Worm (Caenorhabditis elegans) whole organism, late embryonic: ENCODE data around the gene rab-6.2.

Experiments used
- K02D7.2 ChIP-seq: sonication (generic microtip); optimal IDR thresholded peaks from 2 replicates; lab custom pipeline; 2017; ENCODE audit warnings: mild to moderate bottlenecking, missing genetic modification characterization, missing compliant biosample characterization
- T23F11.4 ChIP-seq: fragments of 200-800 bp; sonication (Bioruptor generic); optimal IDR thresholded peaks from 2 replicates; lab custom pipeline; 2018; ENCODE audit warnings: mild to moderate bottlenecking, missing genetic modification characterization, missing compliant biosample characterization
- Y22D7AL.16 ChIP-seq: sonication (generic microtip); optimal IDR thresholded peaks from 2 replicates; lab custom pipeline; 2016; ENCODE audit warnings: missing genetic modification characterization, missing compliant biosample characterization
- ama-1 ChIP-seq: fragments of 150-350 bp; optimal IDR thresholded peaks from 2 replicates; lab custom pipeline; 2014
- ceh-14 ChIP-seq: sonication (generic microtip); optimal IDR thresholded peaks from 2 replicates; lab custom pipeline; 2016; ENCODE audit warnings: missing genotype, missing genetic modification characterization, missing compliant biosample characterization
- ceh-19 ChIP-seq: fragments of 200-800 bp; sonication (Bioruptor generic); optimal IDR thresholded peaks from 2 replicates; lab custom pipeline; 2018; ENCODE audit warnings: mild to moderate bottlenecking, missing genetic modification characterization, missing compliant biosample characterization
- ceh-24 ChIP-seq: sonication (generic microtip); optimal IDR thresholded peaks from 2 replicates; lab custom pipeline; 2016; ENCODE audit warnings: mild to moderate bottlenecking, missing genetic modification characterization, missing compliant biosample characterization
- ceh-31 ChIP-seq: sonication (generic microtip); optimal IDR thresholded peaks from 2 replicates; lab custom pipeline; 2016; ENCODE audit warnings: missing genetic modification characterization, missing compliant biosample characterization
- ceh-34 ChIP-seq: sonication (generic microtip); optimal IDR thresholded peaks from 2 replicates; lab custom pipeline; 2016; ENCODE audit warnings: mild to moderate bottlenecking, missing genetic modification characterization, missing compliant biosample characterization
- ceh-48 ChIP-seq: sonication (generic microtip); optimal IDR thresholded peaks from 2 replicates; lab custom pipeline; 2016; ENCODE audit warnings: missing genetic modification characterization, inconsistent platforms, missing compliant biosample characterization
- ceh-6 ChIP-seq: fragments of 200-800 bp; sonication (Bioruptor generic); optimal IDR thresholded peaks from 2 replicates; lab custom pipeline; 2018; ENCODE audit warnings: mild to moderate bottlenecking, missing genetic modification characterization, missing compliant biosample characterization
- ceh-9 ChIP-seq: sonication (generic microtip); optimal IDR thresholded peaks from 2 replicates; lab custom pipeline; 2016; ENCODE audit warnings: mild to moderate bottlenecking, missing genetic modification characterization, inconsistent platforms, missing compliant biosample characterization
- dmd-4 ChIP-seq: sonication (generic microtip); optimal IDR thresholded peaks from 2 replicates; lab custom pipeline; 2016; ENCODE audit warnings: borderline replicate concordance, missing genetic modification characterization, missing compliant biosample characterization
- elt-4 ChIP-seq: sonication (generic microtip); optimal IDR thresholded peaks from 2 replicates; lab custom pipeline; 2016; ENCODE audit warnings: missing genetic modification characterization, missing compliant biosample characterization
- ets-4 ChIP-seq: sonication (generic microtip); optimal IDR thresholded peaks from 2 replicates; lab custom pipeline; 2016; ENCODE audit warnings: missing genetic modification characterization, missing compliant biosample characterization
- eyg-1 ChIP-seq: sonication (generic microtip); optimal IDR thresholded peaks from 2 replicates; lab custom pipeline; 2016; ENCODE audit warnings: missing genotype, missing genetic modification characterization, missing compliant biosample characterization
- fax-1 ChIP-seq: sonication (generic microtip); optimal IDR thresholded peaks from 2 replicates; lab custom pipeline; 2016; ENCODE audit warnings: missing genotype, missing genetic modification characterization, missing compliant biosample characterization
- fkh-10 ChIP-seq: fragments of 150-350 bp; optimal IDR thresholded peaks from 2 replicates; lab custom pipeline; 2014; ENCODE audit warnings: missing biosample characterization, missing genetic modification reagents, missing genetic modification characterization
- hlh-13 ChIP-seq: fragments of 200-800 bp; sonication (Bioruptor generic); optimal IDR thresholded peaks from 2 replicates; lab custom pipeline; 2018; ENCODE audit warnings: mild to moderate bottlenecking, missing genetic modification characterization, missing compliant biosample characterization
- hlh-15 ChIP-seq: sonication (generic microtip); optimal IDR thresholded peaks from 2 replicates; lab custom pipeline; 2016; ENCODE audit warnings: missing genetic modification characterization, missing compliant biosample characterization
- hlh-30 ChIP-seq: sonication (generic microtip); optimal IDR thresholded peaks from 2 replicates; lab custom pipeline; 2017; ENCODE audit warnings: antibody characterized with exemption, missing genetic modification characterization, missing compliant biosample characterization; ENCODE audit not compliant: insufficient read depth
- hlh-6 ChIP-seq: sonication (generic microtip); optimal IDR thresholded peaks from 2 replicates; lab custom pipeline; 2016; ENCODE audit warnings: missing genotype, missing genetic modification characterization, missing compliant biosample characterization
- lim-6 ChIP-seq: sonication (generic microtip); optimal IDR thresholded peaks from 2 replicates; lab custom pipeline; 2016; ENCODE audit warnings: missing genetic modification characterization, missing compliant biosample characterization
- nfya-1 ChIP-seq: sonication (generic microtip); optimal IDR thresholded peaks from 2 replicates; lab custom pipeline; 2017; ENCODE audit warnings: missing genetic modification characterization, mild to moderate bottlenecking, missing compliant biosample characterization, antibody characterized with exemption, moderate library complexity
- nhr-11 ChIP-seq: fragments of 150-350 bp; optimal IDR thresholded peaks from 2 replicates; lab custom pipeline; 2014; ENCODE audit warnings: missing biosample characterization, missing genetic modification characterization
- pat-9 ChIP-seq: fragments of 200-800 bp; sonication (Bioruptor generic); optimal IDR thresholded peaks from 2 replicates; lab custom pipeline; 2018; ENCODE audit warnings: mild to moderate bottlenecking, missing genetic modification characterization, moderate library complexity, missing compliant biosample characterization
- pha-2 ChIP-seq: sonication (generic microtip); optimal IDR thresholded peaks from 2 replicates; lab custom pipeline; 2017; ENCODE audit warnings: mild to moderate bottlenecking, missing genetic modification characterization, missing compliant biosample characterization
- pqm-1 ChIP-seq: sonication (generic microtip); optimal IDR thresholded peaks from 2 replicates; lab custom pipeline; 2016; ENCODE audit warnings: missing genetic modification characterization, missing compliant biosample characterization
- pros-1 ChIP-seq: fragments of 150-350 bp; optimal IDR thresholded peaks from 2 replicates; lab custom pipeline; 2014; ENCODE audit warnings: missing biosample characterization, missing genetic modification reagents, missing genetic modification characterization
- ref-2 ChIP-seq: sonication (generic microtip); optimal IDR thresholded peaks from 2 replicates; lab custom pipeline; 2016; ENCODE audit warnings: missing genetic modification characterization, missing compliant biosample characterization
- sdc-2 ChIP-seq: sonication (generic microtip); optimal IDR thresholded peaks from 2 replicates; lab custom pipeline; 2016; ENCODE audit warnings: missing genotype, missing genetic modification characterization, missing compliant biosample characterization
- sox-2 ChIP-seq: fragments of 200-800 bp; sonication (Bioruptor generic); IDR thresholded peaks from 2 replicates; pipeline ENCODE4 v1.3.6; 2022; ENCODE audit warnings: missing genetic modification reagents, missing genetic modification characterization, missing compliant biosample characterization
- tbx-2 ChIP-seq: sonication (generic microtip); optimal IDR thresholded peaks from 2 replicates; lab custom pipeline; 2016; ENCODE audit warnings: missing genetic modification characterization, missing compliant biosample characterization
- unc-3 ChIP-seq, 2 experiments: fragments of 200-800 bp in 1 of 2; sonication (Bioruptor generic) in 1 of 2; sonication (generic microtip) in 1 of 2; conservative IDR thresholded peaks in 1 of 2; optimal IDR thresholded peaks in 1 of 2; 2 replicates each; pipeline versions ENCODE4 v1.3.6 to Lab custom; 2016 to 2022; ENCODE audit warnings: missing compliant biosample characterization in 2 of 2, missing genetic modification characterization in 2 of 2, missing genetic modification reagents in 1 of 2
- unc-42 ChIP-seq: sonication (generic microtip); optimal IDR thresholded peaks from 2 replicates; lab custom pipeline; 2016; ENCODE audit warnings: missing genotype, missing genetic modification characterization, missing compliant biosample characterization
- unc-55 ChIP-seq: sonication (generic microtip); optimal IDR thresholded peaks from 2 replicates; lab custom pipeline; 2017; ENCODE audit warnings: missing biosample characterization, missing genetic modification reagents, missing genetic modification characterization

Gene rab-6.2

ce11 chrX:17221873-17222525 lies at the start of gene rab-6.2:
TSS of gene rab-6.2 (plus strand) at chrX:17222475.
- TF ChIP-seq fkh-10 (GFP tag; lab: Kevin White, UChicago), result no peak
- TF ChIP-seq hlh-6, result no peak
- TF ChIP-seq pqm-1 (tag; lab: Kevin White, UChicago), result no peak
- peak; percentile 30 for TF ChIP-seq tbx-2
- TF ChIP-seq ceh-6 (GFP tag; lab: Kevin White, UChicago), result no peak
- TF ChIP-seq ceh-14, result no peak
- no peak for TF ChIP-seq lim-6 (tag; lab: Kevin White, UChicago)
- no peak for TF ChIP-seq ceh-24 (tag; lab: Kevin White, UChicago)
- no peak for TF ChIP-seq ceh-19 (GFP tag; lab: Kevin White, UChicago)
- TF ChIP-seq sdc-2 (tag; lab: Kevin White, UChicago), result peak; percentile 56
- peak; percentile 26 for TF ChIP-seq ceh-34
- TF ChIP-seq pros-1, result no peak
- no peak for TF ChIP-seq pat-9 (tag; lab: Kevin White, UChicago)
- TF ChIP-seq nfya-1, result peak; percentile 5
- no peak for TF ChIP-seq eyg-1 (tag; lab: Kevin White, UChicago)
- TF ChIP-seq ets-4 (tag; lab: Kevin White, UChicago), result no peak
- TF ChIP-seq fax-1, result no peak
- peak; percentile 19 for TF ChIP-seq unc-42 (tag; lab: Kevin White, UChicago)
- no peak for TF ChIP-seq unc-3 (GFP tag; conservative IDR thresholded peaks at IDR 0.05; lab: Robert Waterston, UW)
- no peak for TF ChIP-seq unc-3 (tag; optimal IDR thresholded peaks at IDR 0.05; lab: Kevin White, UChicago)
- no peak for TF ChIP-seq pha-2 (tag; lab: Kevin White, UChicago)
- TF ChIP-seq hlh-15 (tag; lab: Kevin White, UChicago), result no peak
- no peak for TF ChIP-seq K02D7.2 (tag; lab: Kevin White, UChicago)
- TF ChIP-seq ceh-9 (tag; lab: Kevin White, UChicago), result no peak
- TF ChIP-seq sox-2 (GFP tag; lab: Robert Waterston, UW), result no peak
- no peak for TF ChIP-seq unc-55 (GFP tag; lab: Kevin White, UChicago)
- no peak for TF ChIP-seq Y22D7AL.16 (tag; lab: Kevin White, UChicago)
- TF ChIP-seq T23F11.4, result no peak
- TF ChIP-seq ref-2 (tag; lab: Kevin White, UChicago), result peak; percentile 6
- TF ChIP-seq ceh-31 (tag; lab: Kevin White, UChicago), result peak; percentile 45
- TF ChIP-seq ama-1 (lab: Kevin White, UChicago), result no peak
- peak; percentile 79 for TF ChIP-seq ceh-48
- TF ChIP-seq elt-4, result no peak
- TF ChIP-seq dmd-4 (tag; lab: Kevin White, UChicago), result no peak
- no peak for TF ChIP-seq nhr-11 (tag; lab: Kevin White, UChicago)

DNA sequence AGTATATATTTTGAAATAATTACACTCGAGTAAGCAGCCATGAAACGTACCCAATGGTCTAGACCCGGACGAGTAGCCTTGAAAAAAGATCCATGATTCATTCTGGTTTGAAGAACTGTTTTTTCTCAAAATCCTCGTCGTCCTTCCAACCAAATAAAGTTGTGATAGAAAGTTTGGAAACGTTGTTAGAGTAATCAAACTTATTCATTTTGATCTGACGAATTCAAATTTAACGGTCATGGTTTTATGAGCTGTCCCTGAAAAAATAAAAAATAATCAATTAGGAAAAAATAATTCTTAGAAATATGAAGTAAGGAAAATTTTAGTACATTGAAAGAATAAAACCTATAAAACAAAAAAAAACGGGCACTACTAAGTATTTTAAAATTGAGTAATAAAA lies 45.6 kb upstream of the rab-6.2 start, which contains the start of gene B0302.4:
Gene B0302.4, minus strand, starts transcription at position 101 of the 400 bp plus-strand sequence.
- no peak for TF ChIP-seq nhr-11 (tag; lab: Kevin White, UChicago)
- no peak for TF ChIP-seq hlh-30 (tag; lab: Kevin White, UChicago)
- no peak for TF ChIP-seq nfya-1
- TF ChIP-seq hlh-13 (GFP tag; lab: Kevin White, UChicago), result no peak
- TF ChIP-seq ceh-31 (tag; lab: Kevin White, UChicago), result no peak
- TF ChIP-seq unc-55 (GFP tag; lab: Kevin White, UChicago), result no peak
- no peak for TF ChIP-seq sox-2 (GFP tag; lab: Robert Waterston, UW)
- TF ChIP-seq ets-4 (tag; lab: Kevin White, UChicago), result no peak
- TF ChIP-seq ceh-48, result no peak
- TF ChIP-seq dmd-4 (tag; lab: Kevin White, UChicago), result no peak
- no peak for TF ChIP-seq Y22D7AL.16 (tag; lab: Kevin White, UChicago)
- TF ChIP-seq tbx-2, result no peak
- TF ChIP-seq, all 69 proteins: peak for 0

DNA sequence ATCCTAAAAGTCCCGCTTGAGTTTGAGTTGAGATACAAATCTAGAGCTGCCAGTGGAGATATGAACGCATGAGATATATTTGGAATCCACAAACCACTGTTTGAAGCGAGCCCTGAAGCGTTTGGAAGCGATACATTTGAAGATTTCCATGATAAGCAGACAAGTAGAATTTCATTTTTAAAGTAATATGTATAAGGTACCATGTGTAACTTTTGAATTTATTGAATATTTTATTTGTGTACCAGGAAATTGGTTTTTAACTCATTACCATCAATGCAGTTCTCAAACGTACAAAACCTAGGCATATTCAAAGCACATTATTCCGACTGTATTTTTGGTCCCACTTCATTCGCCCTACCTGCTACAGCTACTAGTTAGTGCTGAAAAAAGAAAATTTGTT lies 44.0 kb upstream of the rab-6.2 start, which contains the start of gene B0302.2:
Gene B0302.2, plus strand, starts transcription at position 301 of the 400 bp plus-strand sequence.
- no peak for TF ChIP-seq ceh-24 (tag; lab: Kevin White, UChicago)
